Worm (Caenorhabditis elegans) whole organism, L4 larva: ENCODE measurements around the gene osm-7.

ENCODE experiments used
- F10B5.3 ChIP-seq: sonication (generic microtip); optimal IDR thresholded peaks from 2 replicates; lab custom pipeline; 2016; ENCODE audit warnings: mild to moderate bottlenecking, missing genetic modification characterization, missing compliant biosample characterization
- R02D3.7 ChIP-seq: fragments of 150-350 bp; sonication (generic microtip); optimal IDR thresholded peaks from 3 replicates; lab custom pipeline; 2014; ENCODE audit warnings: missing biosample characterization, missing genetic modification characterization
- ceh-82 ChIP-seq: sonication (generic microtip); optimal IDR thresholded peaks from 2 replicates; lab custom pipeline; 2017; ENCODE audit warnings: missing biosample characterization, missing genetic modification characterization
- fkh-10 ChIP-seq: fragments of 150-350 bp; optimal IDR thresholded peaks from 2 replicates; lab custom pipeline; 2014; ENCODE audit warnings: missing biosample characterization, missing genetic modification reagents, missing genetic modification characterization
- fos-1 ChIP-seq: fragments of 150-350 bp; optimal IDR thresholded peaks from 2 replicates; lab custom pipeline; 2014; ENCODE audit warnings: missing biosample characterization, missing genetic modification characterization
- jun-1 ChIP-seq: fragments of 150-350 bp; optimal IDR thresholded peaks from 2 replicates; lab custom pipeline; 2014; ENCODE audit warnings: missing biosample characterization, missing genetic modification reagents, missing genetic modification characterization
- mep-1 ChIP-seq: fragments of 150-350 bp; sonication (generic microtip); optimal IDR thresholded peaks from 3 replicates; lab custom pipeline; 2014; ENCODE audit warnings: missing biosample characterization, missing genetic modification characterization
- nhr-11 ChIP-seq: fragments of 150-350 bp; optimal IDR thresholded peaks from 2 replicates; lab custom pipeline; 2014; ENCODE audit warnings: missing biosample characterization, missing genetic modification characterization
- pha-4 ChIP-seq, 2 experiments: fragments of 150-350 bp in 1 of 2; fragments of 200-800 bp in 1 of 2; sonication (Bioruptor generic) in 1 of 2; IDR thresholded peaks in 1 of 2; optimal IDR thresholded peaks in 1 of 2; 2 replicates each; pipeline versions ENCODE4 v1.3.6 to Lab custom; 2014 to 2022; ENCODE audit warnings: missing genetic modification characterization in 2 of 2, missing genetic modification reagents in 2 of 2, missing biosample characterization in 1 of 2, missing compliant biosample characterization in 1 of 2
- zag-1 ChIP-seq: fragments of 150-350 bp; optimal IDR thresholded peaks from 2 replicates; lab custom pipeline; 2014; ENCODE audit warnings: missing biosample characterization, missing genetic modification characterization
- zip-11 ChIP-seq: fragments of 200-800 bp; sonication (Bioruptor generic); IDR thresholded peaks from 2 replicates; pipeline ENCODE4 v1.3.6; 2022; ENCODE audit warnings: missing genetic modification characterization, missing compliant biosample characterization
- ztf-11 ChIP-seq: fragments of 150-350 bp; optimal IDR thresholded peaks from 2 replicates; lab custom pipeline; 2014; ENCODE audit warnings: missing biosample characterization, missing genetic modification characterization

DNA sequence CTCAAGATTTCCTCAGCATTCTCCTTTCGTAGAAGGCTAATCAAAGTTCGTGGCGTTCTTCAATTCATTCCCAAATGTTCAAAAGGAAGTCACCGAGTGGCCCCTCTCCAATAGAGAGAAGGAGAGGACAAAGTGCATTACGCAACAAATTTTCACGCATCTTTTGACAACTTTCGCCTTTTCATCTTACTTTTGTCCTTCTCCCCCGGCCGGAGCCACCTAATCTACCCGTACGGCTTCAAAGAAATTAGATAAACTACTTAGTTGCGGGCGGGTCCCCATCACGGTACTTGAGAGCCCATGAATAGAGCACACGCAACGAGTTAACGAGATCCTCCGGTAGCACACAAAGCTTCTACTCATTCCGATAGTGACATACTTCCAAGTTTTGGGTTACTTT, 49.3 kb upstream of the osm-7 start:
- TF ChIP-seq fos-1 (tag; lab: Kevin White, UChicago) (no peak), jun-1 (no peak), pha-4 (GFP tag; IDR thresholded peaks at IDR 0.05; lab: Robert Waterston, UW) (no peak), pha-4 (tag; optimal IDR thresholded peaks at IDR 0.05; lab: Kevin White, UChicago) (no peak), zip-11 (GFP tag; lab: Robert Waterston, UW) (no peak), mep-1 (tag; lab: Kevin White, UChicago) (no peak), zag-1 (tag; lab: Kevin White, UChicago) (no peak), ztf-11 (tag; lab: Kevin White, UChicago) (no peak), fkh-10 (peak; percentile 70), F10B5.3 (no peak), nhr-11 (no peak), ceh-82 (tag; lab: Kevin White, UChicago) (no peak), R02D3.7 (tag; lab: Kevin White, UChicago) (no peak)
